Worm (Caenorhabditis elegans) whole organism, late embryonic: ENCODE measurements around the gene clec-242.

Experiments
- C08G9.2 ChIP-seq: sonication (generic microtip); optimal IDR thresholded peaks from 2 replicates; lab custom pipeline; 2016; ENCODE audit warnings: mild to moderate bottlenecking, missing genetic modification characterization, moderate library complexity, missing compliant biosample characterization
- C38D4.7 ChIP-seq: fragments of 200-800 bp; sonication (Bioruptor generic); optimal IDR thresholded peaks from 2 replicates; lab custom pipeline; 2018; ENCODE audit warnings: mild to moderate bottlenecking, missing genetic modification characterization, moderate library complexity, missing compliant biosample characterization
- F13H6.1 ChIP-seq: sonication (generic microtip); optimal IDR thresholded peaks from 2 replicates; lab custom pipeline; 2016; ENCODE audit warnings: missing genetic modification characterization, missing compliant biosample characterization
- K09A11.1 ChIP-seq: sonication (generic microtip); optimal IDR thresholded peaks from 2 replicates; lab custom pipeline; 2017; ENCODE audit warnings: antibody characterized with exemption, mild to moderate bottlenecking, missing genetic modification characterization, missing compliant biosample characterization; ENCODE audit not compliant: insufficient read depth
- Y22D7AL.16 ChIP-seq: sonication (generic microtip); optimal IDR thresholded peaks from 2 replicates; lab custom pipeline; 2016; ENCODE audit warnings: missing genetic modification characterization, missing compliant biosample characterization
- ama-1 ChIP-seq: fragments of 150-350 bp; optimal IDR thresholded peaks from 2 replicates; lab custom pipeline; 2014
- ceh-18 ChIP-seq: sonication (generic microtip); optimal IDR thresholded peaks from 2 replicates; lab custom pipeline; 2016; ENCODE audit warnings: missing genetic modification characterization, missing compliant biosample characterization
- ceh-19 ChIP-seq: fragments of 200-800 bp; sonication (Bioruptor generic); optimal IDR thresholded peaks from 2 replicates; lab custom pipeline; 2018; ENCODE audit warnings: mild to moderate bottlenecking, missing genetic modification characterization, missing compliant biosample characterization
- ceh-2 ChIP-seq: sonication (generic microtip); optimal IDR thresholded peaks from 2 replicates; lab custom pipeline; 2016; ENCODE audit warnings: missing genotype, missing genetic modification characterization, missing compliant biosample characterization
- ceh-22 ChIP-seq: sonication (generic microtip); optimal IDR thresholded peaks from 2 replicates; lab custom pipeline; 2017; ENCODE audit warnings: missing biosample characterization, missing genetic modification characterization
- ceh-6 ChIP-seq: fragments of 200-800 bp; sonication (Bioruptor generic); optimal IDR thresholded peaks from 2 replicates; lab custom pipeline; 2018; ENCODE audit warnings: mild to moderate bottlenecking, missing genetic modification characterization, missing compliant biosample characterization
- che-1 ChIP-seq: sonication (generic microtip); optimal IDR thresholded peaks from 2 replicates; lab custom pipeline; 2016; ENCODE audit warnings: mild to moderate bottlenecking, missing genetic modification characterization, missing compliant biosample characterization
- dmd-4 ChIP-seq: sonication (generic microtip); optimal IDR thresholded peaks from 2 replicates; lab custom pipeline; 2016; ENCODE audit warnings: borderline replicate concordance, missing genetic modification characterization, missing compliant biosample characterization
- dve-1 ChIP-seq: sonication (generic microtip); optimal IDR thresholded peaks from 2 replicates; lab custom pipeline; 2017; ENCODE audit warnings: antibody characterized with exemption, mild to moderate bottlenecking, missing genetic modification characterization, missing compliant biosample characterization
- elt-2 ChIP-seq: sonication (generic microtip); optimal IDR thresholded peaks from 2 replicates; lab custom pipeline; 2016; ENCODE audit warnings: missing genetic modification reagents, missing genetic modification characterization, missing compliant biosample characterization
- elt-4 ChIP-seq: sonication (generic microtip); optimal IDR thresholded peaks from 2 replicates; lab custom pipeline; 2016; ENCODE audit warnings: missing genetic modification characterization, missing compliant biosample characterization
- ets-4 ChIP-seq: sonication (generic microtip); optimal IDR thresholded peaks from 2 replicates; lab custom pipeline; 2016; ENCODE audit warnings: missing genetic modification characterization, missing compliant biosample characterization
- eyg-1 ChIP-seq: sonication (generic microtip); optimal IDR thresholded peaks from 2 replicates; lab custom pipeline; 2016; ENCODE audit warnings: missing genotype, missing genetic modification characterization, missing compliant biosample characterization
- fkh-6 ChIP-seq: sonication (generic microtip); optimal IDR thresholded peaks from 2 replicates; lab custom pipeline; 2016; ENCODE audit warnings: missing genetic modification characterization, missing compliant biosample characterization
- hlh-30 ChIP-seq: sonication (generic microtip); optimal IDR thresholded peaks from 2 replicates; lab custom pipeline; 2017; ENCODE audit warnings: antibody characterized with exemption, missing genetic modification characterization, missing compliant biosample characterization; ENCODE audit not compliant: insufficient read depth
- hlh-6 ChIP-seq: sonication (generic microtip); optimal IDR thresholded peaks from 2 replicates; lab custom pipeline; 2016; ENCODE audit warnings: missing genotype, missing genetic modification characterization, missing compliant biosample characterization
- hlh-8 ChIP-seq: sonication (generic microtip); optimal IDR thresholded peaks from 2 replicates; lab custom pipeline; 2016; ENCODE audit warnings: missing genotype, missing genetic modification characterization, missing compliant biosample characterization
- madf-2 ChIP-seq: sonication (generic microtip); optimal IDR thresholded peaks from 2 replicates; lab custom pipeline; 2017; ENCODE audit warnings: missing genetic modification characterization, missing compliant biosample characterization
- nhr-11 ChIP-seq: fragments of 150-350 bp; optimal IDR thresholded peaks from 2 replicates; lab custom pipeline; 2014; ENCODE audit warnings: missing biosample characterization, missing genetic modification characterization
- nhr-232 ChIP-seq: sonication (generic microtip); optimal IDR thresholded peaks from 2 replicates; lab custom pipeline; 2016; ENCODE audit warnings: missing genetic modification characterization, missing compliant biosample characterization
- npax-4 ChIP-seq: sonication (generic microtip); optimal IDR thresholded peaks from 2 replicates; lab custom pipeline; 2016; ENCODE audit warnings: missing genetic modification characterization, missing compliant biosample characterization
- pat-9 ChIP-seq: fragments of 200-800 bp; sonication (Bioruptor generic); optimal IDR thresholded peaks from 2 replicates; lab custom pipeline; 2018; ENCODE audit warnings: mild to moderate bottlenecking, missing genetic modification characterization, moderate library complexity, missing compliant biosample characterization
- pax-1 ChIP-seq: fragments of 150-350 bp; optimal IDR thresholded peaks from 2 replicates; lab custom pipeline; 2014; ENCODE audit warnings: missing biosample characterization, missing genetic modification characterization
- pha-2 ChIP-seq: sonication (generic microtip); optimal IDR thresholded peaks from 2 replicates; lab custom pipeline; 2017; ENCODE audit warnings: mild to moderate bottlenecking, missing genetic modification characterization, missing compliant biosample characterization
- pqm-1 ChIP-seq: sonication (generic microtip); optimal IDR thresholded peaks from 2 replicates; lab custom pipeline; 2016; ENCODE audit warnings: missing genetic modification characterization, missing compliant biosample characterization
- pros-1 ChIP-seq: fragments of 150-350 bp; optimal IDR thresholded peaks from 2 replicates; lab custom pipeline; 2014; ENCODE audit warnings: missing biosample characterization, missing genetic modification reagents, missing genetic modification characterization
- ref-2 ChIP-seq: sonication (generic microtip); optimal IDR thresholded peaks from 2 replicates; lab custom pipeline; 2016; ENCODE audit warnings: missing genetic modification characterization, missing compliant biosample characterization
- rnt-1 ChIP-seq: sonication (generic microtip); optimal IDR thresholded peaks from 2 replicates; lab custom pipeline; 2016; ENCODE audit warnings: missing genetic modification characterization, missing compliant biosample characterization
- sox-4 ChIP-seq: sonication (generic microtip); optimal IDR thresholded peaks from 2 replicates; lab custom pipeline; 2017; ENCODE audit warnings: mild to moderate bottlenecking, missing genetic modification characterization, inconsistent platforms, missing compliant biosample characterization
- syd-9 ChIP-seq: sonication (generic microtip); optimal IDR thresholded peaks from 2 replicates; lab custom pipeline; 2016; ENCODE audit warnings: mild to moderate bottlenecking, missing genetic modification characterization, moderate library complexity, missing compliant biosample characterization
- tbx-2 ChIP-seq: sonication (generic microtip); optimal IDR thresholded peaks from 2 replicates; lab custom pipeline; 2016; ENCODE audit warnings: missing genetic modification characterization, missing compliant biosample characterization
- ttx-3 ChIP-seq: sonication (generic microtip); optimal IDR thresholded peaks from 2 replicates; lab custom pipeline; 2016; ENCODE audit warnings: missing genetic modification reagents, missing genetic modification characterization, missing compliant biosample characterization
- unc-3 ChIP-seq, 2 experiments: fragments of 200-800 bp in 1 of 2; sonication (Bioruptor generic) in 1 of 2; sonication (generic microtip) in 1 of 2; conservative IDR thresholded peaks in 1 of 2; optimal IDR thresholded peaks in 1 of 2; 2 replicates each; pipeline versions ENCODE4 v1.3.6 to Lab custom; 2016 to 2022; ENCODE audit warnings: missing compliant biosample characterization in 2 of 2, missing genetic modification characterization in 2 of 2, missing genetic modification reagents in 1 of 2

The clec-242 gene

ce11 chrV:17243016-17243415, 2.3 kb downstream of the clec-242 start:
- TF ChIP-seq che-1 (tag; lab: Kevin White, UChicago) (no peak), Y22D7AL.16 (no peak), ceh-22 (no peak), elt-2 (tag; lab: Kevin White, UChicago) (peak; percentile 37)

- TF ChIP-seq fkh-6 (tag; lab: Kevin White, UChicago) (no peak), syd-9 (tag; lab: Kevin White, UChicago) (no peak), pax-1 (tag; lab: Kevin White, UChicago) (no peak), C08G9.2 (tag; lab: Kevin White, UChicago) (no peak), ttx-3 (no peak), rnt-1 (tag; lab: Kevin White, UChicago) (no peak), tbx-2 (no peak), hlh-30 (no peak), K09A11.1 (tag; lab: Kevin White, UChicago) (no peak), unc-3 (GFP tag; conservative IDR thresholded peaks at IDR 0.05; lab: Robert Waterston, UW) (no peak), unc-3 (tag; optimal IDR thresholded peaks at IDR 0.05; lab: Kevin White, UChicago) (no peak), hlh-8 (tag; lab: Kevin White, UChicago) (no peak), ama-1 (lab: Kevin White, UChicago) (no peak), ceh-19 (GFP tag; lab: Kevin White, UChicago) (no peak), dve-1 (no peak), pros-1 (no peak), ceh-18 (tag; lab: Kevin White, UChicago) (no peak), npax-4 (tag; lab: Kevin White, UChicago) (no peak)
Observed at ce11 chrV:17242552-17242951, 2.8 kb downstream of the clec-242 start, which contains the start of gene Y68A4B.3. Y68A4B.3 (minus strand) TSS chrV:17242652.

DNA sequence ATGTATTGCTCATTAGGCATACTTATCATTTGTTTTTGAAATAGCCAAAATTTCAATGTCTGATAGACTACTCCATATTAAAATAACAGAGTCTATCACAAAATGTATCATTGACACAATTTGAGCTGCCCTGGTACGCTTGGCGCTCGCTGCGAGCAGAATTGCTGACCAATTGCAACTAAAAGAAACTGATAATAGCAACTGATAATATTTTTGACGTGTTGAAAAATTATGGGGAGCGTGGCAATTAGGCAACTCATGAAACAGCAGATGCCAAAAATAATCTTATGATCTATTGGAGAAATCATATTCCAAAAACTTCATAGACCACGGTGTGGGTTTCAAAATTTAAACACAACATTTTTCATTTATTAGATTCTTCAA, 4.0 kb downstream of the clec-242 start:
- no peak for TF ChIP-seq ref-2 (tag; lab: Kevin White, UChicago)
- TF ChIP-seq ets-4 (tag; lab: Kevin White, UChicago), result no peak
- peak; percentile 32 for TF ChIP-seq elt-2 (tag; lab: Kevin White, UChicago)
- TF ChIP-seq, all 69 proteins: peak for 1

DNA sequence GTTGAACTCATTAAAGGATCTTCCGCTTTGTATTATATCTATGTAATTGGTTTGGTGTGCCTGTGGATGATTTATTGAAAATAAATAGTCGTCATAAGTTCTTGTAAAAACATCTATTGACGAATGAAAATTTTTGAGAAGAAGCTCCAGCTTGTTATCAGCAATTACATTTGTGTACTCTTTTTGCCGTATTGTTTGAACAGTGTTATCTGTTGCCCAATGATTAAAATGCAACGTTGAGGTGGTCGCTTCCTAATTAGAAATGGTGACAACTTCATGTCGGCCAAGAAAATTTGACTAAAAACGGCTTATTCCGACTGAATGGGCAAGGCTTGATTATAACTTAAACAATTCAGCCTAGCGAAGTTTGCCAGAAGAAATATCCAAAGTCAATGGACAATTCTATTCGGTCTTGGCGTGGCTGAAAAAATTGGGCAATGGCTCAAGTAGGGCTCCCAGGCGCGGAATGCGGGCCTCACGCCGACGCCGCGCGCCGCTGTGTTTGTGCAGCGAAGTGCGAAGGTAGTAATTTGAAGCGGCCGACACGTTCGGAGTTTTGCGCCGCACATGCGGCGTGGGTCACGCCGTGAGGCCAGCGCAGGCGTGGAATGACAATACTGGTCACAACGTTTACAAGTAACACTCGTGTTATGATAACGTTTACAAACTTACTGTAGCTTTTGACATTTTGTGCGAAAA, 4.6 kb downstream of the clec-242 start:
- TF ChIP-seq pat-9 (no peak), C38D4.7 (GFP tag; lab: Kevin White, UChicago) (no peak), nhr-232 (tag; lab: Kevin White, UChicago) (no peak), nhr-11 (no peak), pha-2 (tag; lab: Kevin White, UChicago) (no peak), C08G9.2 (tag; lab: Kevin White, UChicago) (no peak), ceh-6 (GFP tag; lab: Kevin White, UChicago) (no peak), ceh-19 (GFP tag; lab: Kevin White, UChicago) (no peak), syd-9 (tag; lab: Kevin White, UChicago) (no peak), elt-2 (tag; lab: Kevin White, UChicago) (no peak), sox-4 (tag; lab: Kevin White, UChicago) (no peak), ceh-22 (no peak)
- TF ChIP-seq, all 69 proteins: peak for 0

DNA sequence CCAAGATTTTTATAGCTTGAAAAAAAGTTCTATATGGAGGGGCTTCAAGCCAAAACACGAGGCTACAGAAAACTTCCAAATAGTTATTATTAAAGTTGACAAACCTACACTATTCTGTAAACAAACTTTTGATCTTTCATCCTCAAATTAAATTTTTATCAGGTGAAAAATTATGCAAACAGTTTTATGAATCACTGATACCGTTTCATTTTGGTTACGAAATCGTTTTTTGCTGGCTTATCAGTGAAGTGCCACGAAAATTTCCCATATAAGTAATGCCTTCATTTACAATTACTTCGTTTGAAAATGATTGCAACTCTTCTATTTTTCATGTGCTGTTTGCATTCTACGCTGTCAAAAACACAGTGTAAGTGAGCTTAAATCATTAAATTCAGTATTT, 6.5 kb downstream of the clec-242 start, which contains the start of gene T19C9.8:
Gene T19C9.8 (plus strand): TSS at position 299 of the 400 bp plus-strand sequence.
- TF ChIP-seq ama-1 (lab: Kevin White, UChicago), result no peak
- TF ChIP-seq eyg-1 (tag; lab: Kevin White, UChicago), result no peak
- no peak for TF ChIP-seq ttx-3
- TF ChIP-seq F13H6.1, result no peak
- no peak for TF ChIP-seq dmd-4 (tag; lab: Kevin White, UChicago)
- no peak for TF ChIP-seq hlh-6 (tag; lab: Kevin White, UChicago)
- no peak for TF ChIP-seq ceh-22
- TF ChIP-seq elt-4 (tag; lab: Kevin White, UChicago), result no peak
- TF ChIP-seq ets-4 (tag; lab: Kevin White, UChicago), result no peak
- TF ChIP-seq pqm-1 (tag; lab: Kevin White, UChicago), result no peak
- no peak for TF ChIP-seq pat-9
- no peak for TF ChIP-seq madf-2 (tag; lab: Kevin White, UChicago)
- TF ChIP-seq unc-3 (GFP tag; conservative IDR thresholded peaks at IDR 0.05; lab: Robert Waterston, UW), result no peak
- TF ChIP-seq unc-3 (tag; optimal IDR thresholded peaks at IDR 0.05; lab: Kevin White, UChicago), result no peak
- no peak for TF ChIP-seq ceh-2 (tag; lab: Kevin White, UChicago)
